Fruit fly (Drosophila melanogaster) whole organism, adult: Measurements from ENCODE around the gene CG45488.
"Not testable (repeated sequence)": the region's sequence is repeated elsewhere in the genome, so short reads cannot be mapped to it uniquely, and the experiment has no call there.

Experiments used
- CG11617 ChIP-seq: fragments of 200-800 bp; sonication (Bioruptor generic); optimal IDR thresholded peaks from 2 replicates; lab custom pipeline; 2017; ENCODE audit warnings: mild to moderate bottlenecking, missing biosample characterization, missing genetic modification reagents, missing genetic modification characterization
- CG12768 ChIP-seq: fragments of 200-800 bp; sonication (Bioruptor generic); optimal IDR thresholded peaks from 2 replicates; lab custom pipeline; 2017; ENCODE audit warnings: missing biosample characterization, missing genetic modification characterization, mild to moderate bottlenecking, moderate library complexity, missing genetic modification reagents
- CG14711 ChIP-seq: fragments of 200-800 bp; sonication (Bioruptor generic); optimal IDR thresholded peaks from 2 replicates; lab custom pipeline; 2018; ENCODE audit warnings: missing biosample characterization, mild to moderate bottlenecking, missing genetic modification characterization, moderate library complexity
- CG1620 ChIP-seq: fragments of 200-800 bp; sonication (Bioruptor generic); optimal IDR thresholded peaks from 2 replicates; lab custom pipeline; 2016; ENCODE audit warnings: missing biosample characterization, missing genetic modification characterization
- CG33017 ChIP-seq: fragments of 200-800 bp; sonication (Bioruptor generic); optimal IDR thresholded peaks from 2 replicates; lab custom pipeline; 2018; ENCODE audit warnings: missing biosample characterization, mild to moderate bottlenecking, missing genetic modification characterization, moderate library complexity
- CG5204 ChIP-seq: fragments of 200-800 bp; sonication (Bioruptor generic); optimal IDR thresholded peaks from 2 replicates; lab custom pipeline; 2016; ENCODE audit warnings: missing biosample characterization, missing genetic modification characterization
- CG7045 ChIP-seq: fragments of 200-800 bp; sonication (Bioruptor generic); optimal IDR thresholded peaks from 2 replicates; lab custom pipeline; 2017; ENCODE audit warnings: missing biosample characterization, mild to moderate bottlenecking, missing genetic modification characterization
- CG7101 ChIP-seq: fragments of 200-800 bp; sonication (Bioruptor generic); optimal IDR thresholded peaks from 2 replicates; lab custom pipeline; 2018; ENCODE audit warnings: missing biosample characterization, mild to moderate bottlenecking, missing genetic modification characterization, moderate library complexity
- Clk ChIP-seq: fragments of 200-800 bp; sonication (Bioruptor generic); optimal IDR thresholded peaks from 2 replicates; lab custom pipeline; 2017; ENCODE audit warnings: missing biosample characterization, missing genetic modification characterization
- Crg-1 ChIP-seq: fragments of 200-800 bp; sonication (Bioruptor generic); optimal IDR thresholded peaks from 2 replicates; lab custom pipeline; 2016; ENCODE audit warnings: missing biosample characterization, missing genetic modification characterization
- Hr96 ChIP-seq: fragments of 200-800 bp; sonication (Bioruptor generic); optimal IDR thresholded peaks from 2 replicates; lab custom pipeline; 2016; ENCODE audit warnings: missing biosample characterization, missing genetic modification characterization
- Mnt ChIP-seq: fragments of 200-800 bp; sonication (Bioruptor generic); optimal IDR thresholded peaks from 2 replicates; lab custom pipeline; 2016; ENCODE audit warnings: missing biosample characterization, mild to moderate bottlenecking, missing genetic modification characterization
- bab1 ChIP-seq: fragments of 200-800 bp; sonication (Bioruptor generic); optimal IDR thresholded peaks from 3 replicates; lab custom pipeline; 2019; ENCODE audit warnings: missing biosample characterization, mild to moderate bottlenecking, missing genetic modification characterization, moderate library complexity
- cic ChIP-seq: fragments of 200-800 bp; sonication (Bioruptor generic); optimal IDR thresholded peaks from 2 replicates; lab custom pipeline; 2017; ENCODE audit warnings: missing biosample characterization, mild to moderate bottlenecking, missing genetic modification characterization, moderate library complexity
- cnc ChIP-seq, 2 experiments: fragments of >200 bp; optimal IDR thresholded peaks; 2 replicates each; lab custom pipeline; 2017
- kay ChIP-seq: fragments of 200-800 bp; sonication (Bioruptor generic); peaks from one replicate; lab custom pipeline; 2016; ENCODE audit warnings: missing biosample characterization, missing genetic modification characterization, borderline replicate concordance
- ovo ChIP-seq: fragments of 200-800 bp; sonication (Bioruptor generic); optimal IDR thresholded peaks from 2 replicates; lab custom pipeline; 2016; ENCODE audit warnings: missing biosample characterization, missing genetic modification characterization
- pad ChIP-seq: fragments of 200-800 bp; sonication (Bioruptor generic); optimal IDR thresholded peaks from 3 replicates; lab custom pipeline; 2017; ENCODE audit warnings: missing biosample characterization, missing genetic modification characterization, mild to moderate bottlenecking, moderate library complexity, missing genetic modification reagents
- tj ChIP-seq: fragments of 200-800 bp; sonication (Bioruptor generic); optimal IDR thresholded peaks from 3 replicates; lab custom pipeline; 2017; ENCODE audit warnings: missing biosample characterization, mild to moderate bottlenecking, missing genetic modification characterization, moderate library complexity
- toe ChIP-seq: fragments of 200-800 bp; sonication (Bioruptor generic); optimal IDR thresholded peaks from 2 replicates; lab custom pipeline; 2016; ENCODE audit warnings: missing biosample characterization, missing genetic modification characterization

Gene CG45488

DNA sequence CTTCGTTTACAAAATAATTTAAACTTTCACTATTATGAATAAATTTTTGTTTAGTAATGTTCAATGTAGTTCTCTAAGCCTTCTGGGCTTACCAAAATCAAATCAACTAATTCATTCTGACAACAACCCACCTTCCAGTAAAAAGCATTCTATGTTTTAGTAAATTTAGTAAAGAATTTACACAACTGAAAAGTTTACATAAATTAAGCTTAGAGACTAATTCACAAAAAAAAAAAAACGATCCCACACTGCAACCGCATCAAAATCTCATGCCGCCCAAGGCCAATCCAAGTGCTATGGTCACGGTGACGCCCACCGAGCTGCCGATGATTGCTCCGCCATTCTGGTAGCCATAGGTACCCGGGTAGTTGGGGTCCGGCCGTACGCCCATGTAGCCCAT lies at the start of gene CG45488:
Gene CG45488 (minus strand): TSS at position 101 of the 400 bp plus-strand sequence.
- not testable (repeated sequence) for TF ChIP-seq tj (GFP tag; lab: Kevin White, UChicago); CG11617 (GFP tag; lab: Kevin White, UChicago); CG7101 (tag; lab: Kevin White, UChicago)

DNA sequence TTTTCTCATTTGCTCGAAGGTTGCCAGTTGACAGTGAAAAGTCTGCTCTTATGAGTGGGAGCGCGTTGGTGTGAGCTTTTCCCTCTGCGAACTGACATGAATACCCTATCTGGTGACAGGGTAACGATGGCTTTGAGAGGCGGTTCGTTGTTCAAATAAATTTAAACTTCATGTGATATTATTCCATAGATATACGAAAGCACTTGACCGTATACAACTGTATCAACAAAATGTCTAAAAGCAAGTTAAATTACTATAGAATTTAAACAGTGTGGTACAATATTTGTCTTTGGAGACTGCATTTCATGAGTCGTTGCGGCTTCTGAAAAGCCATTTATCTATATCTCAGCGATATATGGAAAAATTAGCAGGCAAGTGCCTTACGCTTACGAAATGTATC lies 44.0 kb upstream of the CG45488 start:
- peak; percentile 0 for TF ChIP-seq Hr96 (GFP tag; lab: Kevin White, UChicago)
- no peak for TF ChIP-seq CG1620 (GFP tag; lab: Kevin White, UChicago)
- no peak for TF ChIP-seq CG14711 (tag; lab: Kevin White, UChicago)
- no peak for TF ChIP-seq cic (GFP tag; lab: Kevin White, UChicago)
- TF ChIP-seq CG33017: peak; percentile 28
- no peak for TF ChIP-seq CG12768 (GFP tag; lab: Kevin White, UChicago)
- TF ChIP-seq ovo (GFP tag; lab: Kevin White, UChicago): no peak
- no peak for TF ChIP-seq toe (GFP tag; lab: Kevin White, UChicago)
- peak; percentile 23 for TF ChIP-seq CG11617 (GFP tag; lab: Kevin White, UChicago)
- TF ChIP-seq cnc (optimal IDR thresholded peaks at IDR 0.05; lab: Kevin White, UChicago): no peak
- TF ChIP-seq CG7045: no peak
- TF ChIP-seq bab1 (GFP tag; lab: Kevin White, UChicago): no peak
- TF ChIP-seq Clk: no peak
- no peak for TF ChIP-seq Mnt (GFP tag; lab: Kevin White, UChicago)
- TF ChIP-seq Crg-1: no peak
- TF ChIP-seq CG5204 (GFP tag; lab: Kevin White, UChicago): peak; percentile 25
- no peak for TF ChIP-seq pad
- no peak for TF ChIP-seq CG7101 (tag; lab: Kevin White, UChicago)
- TF ChIP-seq tj (GFP tag; lab: Kevin White, UChicago): no peak

DNA sequence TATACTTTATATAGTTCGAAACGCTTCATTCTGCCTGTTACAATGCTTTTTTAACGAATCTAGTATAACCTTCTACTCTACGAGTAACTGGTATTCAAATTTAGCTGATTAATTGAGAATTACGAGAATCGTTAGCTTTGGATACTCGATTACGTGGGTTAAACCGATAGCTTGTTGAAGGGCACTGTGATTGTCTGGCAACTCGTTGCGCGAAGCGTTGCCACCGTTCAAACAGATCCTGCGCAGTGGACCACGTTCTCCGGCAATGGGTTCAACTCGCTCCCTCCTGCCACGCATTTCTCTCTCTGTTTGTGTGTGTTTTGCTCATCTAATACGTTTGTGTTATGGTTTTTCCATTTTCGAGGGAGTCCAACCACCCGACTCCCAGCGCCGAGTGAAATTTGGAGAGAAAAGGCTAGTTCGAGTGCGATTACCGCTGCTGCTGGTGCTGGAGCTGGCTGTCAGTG lies 40.7 kb upstream of the CG45488 start, which contains the start of gene Nep3:
Gene Nep3 (plus strand): TSS at position 417 of the 467 bp plus-strand sequence.
- TF ChIP-seq CG7101 (tag; lab: Kevin White, UChicago): no peak
- TF ChIP-seq CG14711 (tag; lab: Kevin White, UChicago): no peak
- no peak for TF ChIP-seq Hr96 (GFP tag; lab: Kevin White, UChicago)
- TF ChIP-seq Clk: no peak
- TF ChIP-seq CG1620 (GFP tag; lab: Kevin White, UChicago): no peak
- TF ChIP-seq toe (GFP tag; lab: Kevin White, UChicago): no peak

DNA sequence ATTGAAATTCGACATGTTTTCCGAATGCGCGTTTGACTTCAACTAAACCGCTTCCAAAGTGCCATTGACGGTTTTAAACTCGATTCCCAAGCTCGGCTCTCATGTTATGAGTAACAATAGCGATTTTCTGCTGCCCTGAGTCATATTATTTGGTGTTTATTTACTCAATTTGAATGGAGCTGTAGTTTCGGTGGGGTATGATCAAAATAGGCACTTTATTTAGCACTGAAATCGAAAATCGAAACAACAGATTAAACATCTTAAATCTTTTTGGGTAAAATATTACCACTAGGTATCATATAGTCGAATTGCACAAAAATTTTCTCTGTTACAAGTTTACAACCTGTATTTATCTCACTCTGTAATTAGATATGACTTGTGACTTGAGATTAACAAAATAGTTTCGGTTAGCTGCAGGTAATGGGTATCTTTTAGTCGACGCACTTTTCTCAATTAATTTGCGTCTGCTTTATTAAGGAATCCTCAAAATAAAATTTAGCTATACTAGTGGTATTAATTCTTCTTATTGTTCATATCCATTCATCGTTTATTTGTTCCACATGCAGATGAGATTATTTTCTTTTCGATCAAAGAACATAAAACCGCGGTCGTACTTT lies 39.2 kb upstream of the CG45488 start, which contains the start of gene CG12655:
Gene CG12655 (minus strand): TSS at position 51 of the 617 bp plus-strand sequence.
- TF ChIP-seq pad (no peak), Mnt (GFP tag; lab: Kevin White, UChicago) (no peak), Clk (no peak), Crg-1 (no peak), Hr96 (GFP tag; lab: Kevin White, UChicago) (no peak), CG1620 (GFP tag; lab: Kevin White, UChicago) (no peak), CG12768 (GFP tag; lab: Kevin White, UChicago) (no peak), ovo (GFP tag; lab: Kevin White, UChicago) (no peak), cnc (optimal IDR thresholded peaks at IDR 0.05; lab: Kevin White, UChicago) (no peak), CG7101 (tag; lab: Kevin White, UChicago) (no peak), CG11617 (GFP tag; lab: Kevin White, UChicago) (no peak), CG5204 (GFP tag; lab: Kevin White, UChicago) (no peak), CG7045 (no peak), CG33017 (no peak), tj (GFP tag; lab: Kevin White, UChicago) (no peak), kay (GFP tag; lab: Kevin White, UChicago) (no peak), bab1 (GFP tag; lab: Kevin White, UChicago) (no peak), toe (GFP tag; lab: Kevin White, UChicago) (no peak), cic (GFP tag; lab: Kevin White, UChicago) (no peak), CG14711 (tag; lab: Kevin White, UChicago) (no peak)

DNA sequence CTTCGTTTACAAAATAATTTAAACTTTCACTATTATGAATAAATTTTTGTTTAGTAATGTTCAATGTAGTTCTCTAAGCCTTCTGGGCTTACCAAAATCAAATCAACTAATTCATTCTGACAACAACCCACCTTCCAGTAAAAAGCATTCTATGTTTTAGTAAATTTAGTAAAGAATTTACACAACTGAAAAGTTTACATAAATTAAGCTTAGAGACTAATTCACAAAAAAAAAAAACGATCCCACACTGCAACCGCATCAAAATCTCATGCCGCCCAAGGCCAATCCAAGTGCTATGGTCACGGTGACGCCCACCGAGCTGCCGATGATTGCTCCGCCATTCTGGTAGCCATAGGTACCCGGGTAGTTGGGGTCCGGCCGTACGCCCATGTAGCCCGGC lies 38.0 kb upstream of the CG45488 start, which contains the start of gene CG43784:
Gene CG43784 (minus strand): TSS at position 101 of the 400 bp plus-strand sequence.
- not testable (repeated sequence) for TF ChIP-seq bab1 (GFP tag; lab: Kevin White, UChicago); CG7045; CG12768 (GFP tag; lab: Kevin White, UChicago)

DNA sequence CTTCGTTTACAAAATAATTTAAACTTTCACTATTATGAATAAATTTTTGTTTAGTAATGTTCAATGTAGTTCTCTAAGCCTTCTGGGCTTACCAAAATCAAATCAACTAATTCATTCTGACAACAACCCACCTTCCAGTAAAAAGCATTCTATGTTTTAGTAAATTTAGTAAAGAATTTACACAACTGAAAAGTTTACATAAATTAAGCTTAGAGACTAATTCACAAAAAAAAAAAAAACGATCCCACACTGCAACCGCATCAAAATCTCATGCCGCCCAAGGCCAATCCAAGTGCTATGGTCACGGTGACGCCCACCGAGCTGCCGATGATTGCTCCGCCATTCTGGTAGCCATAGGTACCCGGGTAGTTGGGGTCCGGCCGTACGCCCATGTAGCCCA lies 33.3 kb upstream of the CG45488 start, which contains the start of gene CG45494:
Gene CG45494 (minus strand): TSS at position 101 of the 400 bp plus-strand sequence.
- TF ChIP-seq ovo (GFP tag; lab: Kevin White, UChicago); Clk; CG33017: not testable (repeated sequence)

DNA sequence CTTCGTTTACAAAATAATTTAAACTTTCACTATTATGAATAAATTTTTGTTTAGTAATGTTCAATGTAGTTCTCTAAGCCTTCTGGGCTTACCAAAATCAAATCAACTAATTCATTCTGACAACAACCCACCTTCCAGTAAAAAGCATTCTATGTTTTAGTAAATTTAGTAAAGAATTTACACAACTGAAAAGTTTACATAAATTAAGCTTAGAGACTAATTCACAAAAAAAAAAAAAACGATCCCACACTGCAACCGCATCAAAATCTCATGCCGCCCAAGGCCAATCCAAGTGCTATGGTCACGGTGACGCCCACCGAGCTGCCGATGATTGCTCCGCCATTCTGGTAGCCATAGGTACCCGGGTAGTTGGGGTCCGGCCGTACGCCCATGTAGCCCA lies 28.5 kb upstream of the CG45488 start, which contains the start of gene CG45493:
Gene CG45493 (minus strand): TSS at position 101 of the 400 bp plus-strand sequence.
- TF ChIP-seq CG12768 (GFP tag; lab: Kevin White, UChicago); CG1620 (GFP tag; lab: Kevin White, UChicago); CG7045: not testable (repeated sequence)
